Fruit fly (Drosophila melanogaster) whole organism, embryonic: ENCODE results near the gene CG32391.

ENCODE experiments used
- Blimp-1 ChIP-seq: fragments of 200-800 bp; sonication (Bioruptor generic); optimal IDR thresholded peaks from 3 replicates; lab custom pipeline; 2018; ENCODE audit warnings: missing biosample characterization, missing genetic modification characterization, mild to moderate bottlenecking, moderate library complexity, missing genetic modification reagents
- CG10147 ChIP-seq: fragments of 200-800 bp; sonication (Bioruptor generic); optimal IDR thresholded peaks from 2 replicates; lab custom pipeline; 2019; ENCODE audit warnings: missing biosample characterization, mild to moderate bottlenecking, missing genetic modification characterization, moderate library complexity
- CG10209 ChIP-seq: fragments of 200-800 bp; sonication (Bioruptor generic); optimal IDR thresholded peaks from 3 replicates; lab custom pipeline; 2017; ENCODE audit warnings: missing biosample characterization, mild to moderate bottlenecking, missing genetic modification characterization, missing genetic modification reagents
- CG11504 ChIP-seq: fragments of 200-800 bp; sonication (Bioruptor generic); optimal IDR thresholded peaks from 3 replicates; lab custom pipeline; 2019; ENCODE audit warnings: missing biosample characterization, mild to moderate bottlenecking, missing genetic modification characterization, moderate library complexity
- CG11695 ChIP-seq: fragments of 200-800 bp; sonication (Bioruptor generic); IDR thresholded peaks from 3 replicates; pipeline ENCODE4 v1.3.6; 2022; ENCODE audit warnings: missing biosample characterization, missing genetic modification characterization
- CG14441 ChIP-seq: fragments of 200-800 bp; sonication (Bioruptor generic); IDR thresholded peaks from 2 replicates; pipeline ENCODE4 v1.3.6; 2022; ENCODE audit warnings: missing biosample characterization, missing genetic modification characterization
- CG17359 ChIP-seq: fragments of 200-800 bp; sonication (Bioruptor generic); optimal IDR thresholded peaks from 3 replicates; lab custom pipeline; 2018; ENCODE audit warnings: missing biosample characterization, mild to moderate bottlenecking, missing genetic modification characterization, moderate library complexity
- CG2678 ChIP-seq: fragments of 200-800 bp; sonication (Bioruptor generic); optimal IDR thresholded peaks from 3 replicates; lab custom pipeline; 2019; ENCODE audit warnings: missing biosample characterization, mild to moderate bottlenecking, missing genetic modification characterization, moderate library complexity
- CG2712 ChIP-seq: fragments of 200-800 bp; optimal IDR thresholded peaks from 3 replicates; lab custom pipeline; 2019; ENCODE audit warnings: missing biosample characterization, mild to moderate bottlenecking, missing genetic modification characterization, moderate library complexity
- CG31441 ChIP-seq: fragments of 200-800 bp; sonication (Bioruptor generic); IDR thresholded peaks from 2 replicates; pipeline ENCODE4 v1.3.6; 2022; ENCODE audit warnings: missing biosample characterization, missing genetic modification characterization
- CG32532 ChIP-seq: fragments of 200-800 bp; sonication (Bioruptor generic); IDR thresholded peaks from 2 replicates; pipeline ENCODE4 v1.3.6; 2022; ENCODE audit warnings: missing biosample characterization, missing genetic modification characterization
- CG32772 ChIP-seq: fragments of 200-800 bp; sonication (Bioruptor generic); IDR thresholded peaks from 2 replicates; pipeline ENCODE4 v1.3.6; 2022; ENCODE audit warnings: missing biosample characterization, missing genetic modification characterization
- CG33213 ChIP-seq: fragments of 200-800 bp; sonication (Bioruptor generic); optimal IDR thresholded peaks from 3 replicates; lab custom pipeline; 2016; ENCODE audit warnings: missing biosample characterization, missing genetic modification characterization
- CG3407 ChIP-seq: fragments of 200-800 bp; sonication (Bioruptor generic); optimal IDR thresholded peaks from 2 replicates; lab custom pipeline; 2018; ENCODE audit warnings: missing biosample characterization, mild to moderate bottlenecking, missing genetic modification characterization
- CG42726 ChIP-seq: fragments of 200-800 bp; sonication (Bioruptor generic); IDR thresholded peaks from 2 replicates; pipeline ENCODE4 v1.3.6; 2022; ENCODE audit warnings: missing biosample characterization, missing genetic modification characterization; ENCODE audit not compliant: partially characterized antibody
- CG6175 ChIP-seq: fragments of 200-800 bp; sonication (Bioruptor generic); IDR thresholded peaks from 3 replicates; pipeline ENCODE4 v1.3.6; 2022; ENCODE audit warnings: missing biosample characterization, missing genetic modification characterization
- CG6689 ChIP-seq: fragments of 200-800 bp; sonication (Bioruptor generic); IDR thresholded peaks from 2 replicates; pipeline ENCODE4 v1.3.6; 2022; ENCODE audit warnings: missing biosample characterization, missing genetic modification characterization
- CG7372 ChIP-seq: fragments of 200-800 bp; sonication (Bioruptor generic); IDR thresholded peaks from 2 replicates; pipeline ENCODE4 v1.3.6; 2022; ENCODE audit warnings: missing biosample characterization, missing genetic modification characterization
- CG9797 ChIP-seq: fragments of 200-800 bp; sonication (Bioruptor generic); optimal IDR thresholded peaks from 3 replicates; lab custom pipeline; 2018; ENCODE audit warnings: missing biosample characterization, mild to moderate bottlenecking, missing genetic modification characterization
- CG9876 ChIP-seq: fragments of 200-800 bp; sonication (Bioruptor generic); optimal IDR thresholded peaks from 2 replicates; lab custom pipeline; 2016; ENCODE audit warnings: missing biosample characterization, missing genetic modification characterization
- Chrac-16 ChIP-seq: fragments of 200-800 bp; sonication (Bioruptor generic); optimal IDR thresholded peaks from 3 replicates; lab custom pipeline; 2016; ENCODE audit warnings: missing biosample characterization, missing genetic modification characterization
- E2f1 ChIP-seq: fragments of 200-800 bp; sonication (Bioruptor generic); IDR thresholded peaks from 2 replicates; pipeline ENCODE4 v1.3.6; 2022; ENCODE audit warnings: missing biosample characterization, missing genetic modification characterization
- Ets65A ChIP-seq: fragments of 200-800 bp; sonication (Bioruptor generic); peaks from one replicate; lab custom pipeline; 2016; ENCODE audit warnings: missing biosample characterization, missing genetic modification characterization
- Hr51 ChIP-seq, 2 experiments: fragments of 200-800 bp; sonication (Bioruptor generic); optimal IDR thresholded peaks; 2 replicates in 1 of 2; 3 replicates in 1 of 2; lab custom pipeline; 2016 to 2018; ENCODE audit warnings: missing biosample characterization in 2 of 2, missing genetic modification characterization in 2 of 2, mild to moderate bottlenecking in 1 of 2, moderate library complexity in 1 of 2
- Mrtf ChIP-seq: fragments of 200-800 bp; sonication (Bioruptor generic); IDR thresholded peaks from 3 replicates; pipeline ENCODE4 v1.3.6; 2022; ENCODE audit warnings: missing biosample characterization, missing genetic modification characterization
- Oaz ChIP-seq: fragments of 200-800 bp; sonication (Bioruptor generic); IDR thresholded peaks from 2 replicates; pipeline ENCODE4 v1.3.6; 2022; ENCODE audit warnings: missing biosample characterization, missing genetic modification characterization
- Ptx1 ChIP-seq: fragments of 200-800 bp; sonication (Bioruptor generic); IDR thresholded peaks from 2 replicates; pipeline ENCODE4 v1.3.6; 2022; ENCODE audit warnings: missing biosample characterization, missing genetic modification characterization
- Sox100B ChIP-seq: fragments of 200-800 bp; sonication (Bioruptor generic); optimal IDR thresholded peaks from 3 replicates; lab custom pipeline; 2018; ENCODE audit warnings: missing biosample characterization, mild to moderate bottlenecking, missing genetic modification characterization
- Sox102F ChIP-seq: fragments of 200-800 bp; sonication (Bioruptor generic); optimal IDR thresholded peaks from 2 replicates; lab custom pipeline; 2018; ENCODE audit warnings: missing biosample characterization, mild to moderate bottlenecking, missing genetic modification characterization, moderate library complexity
- ac ChIP-seq: fragments of 200-800 bp; sonication (Bioruptor generic); optimal IDR thresholded peaks from 3 replicates; lab custom pipeline; 2017; ENCODE audit warnings: missing biosample characterization, mild to moderate bottlenecking, missing genetic modification characterization
- al ChIP-seq: fragments of 200-800 bp; sonication (Bioruptor generic); IDR thresholded peaks from 2 replicates; pipeline ENCODE4 v1.3.6; 2022; ENCODE audit warnings: missing biosample characterization, missing genetic modification characterization
- danr ChIP-seq: fragments of 200-800 bp; sonication (Bioruptor generic); IDR thresholded peaks from 2 replicates; pipeline ENCODE4 v1.3.6; 2022; ENCODE audit warnings: missing biosample characterization, missing genetic modification characterization
- dysf ChIP-seq: fragments of 200-800 bp; sonication (Bioruptor generic); IDR thresholded peaks from 3 replicates; pipeline ENCODE4 v1.3.6; 2022; ENCODE audit warnings: missing biosample characterization, missing genetic modification characterization
- en ChIP-seq: fragments of 200-800 bp; sonication (Bioruptor generic); optimal IDR thresholded peaks from 2 replicates; lab custom pipeline; 2016; ENCODE audit warnings: missing biosample characterization, missing genetic modification characterization
- hkb ChIP-seq, 2 experiments: fragments of 200-800 bp in 1 of 2; fragments of >200 bp in 1 of 2; sonication (Bioruptor generic) in 1 of 2; IDR thresholded peaks in 1 of 2; optimal IDR thresholded peaks in 1 of 2; 2 replicates each; pipeline versions ENCODE4 v1.3.6 to Lab custom; 2017 to 2022; ENCODE audit warnings: missing biosample characterization in 1 of 2, missing genetic modification characterization in 1 of 2
- ken ChIP-seq: fragments of 200-800 bp; sonication (Bioruptor generic); IDR thresholded peaks from 3 replicates; pipeline ENCODE4 v1.3.6; 2022; ENCODE audit warnings: missing biosample characterization, missing genetic modification characterization
- klu ChIP-seq: fragments of 200-800 bp; sonication (Bioruptor generic); IDR thresholded peaks from 2 replicates; pipeline ENCODE4 v1.3.6; 2022; ENCODE audit warnings: missing biosample characterization, missing genetic modification characterization
- phol ChIP-seq: fragments of 200-800 bp; sonication (Bioruptor generic); optimal IDR thresholded peaks from 3 replicates; lab custom pipeline; 2018; ENCODE audit warnings: missing biosample characterization, mild to moderate bottlenecking, missing genetic modification characterization, moderate library complexity
- ranshi ChIP-seq: fragments of 200-800 bp; sonication (Bioruptor generic); IDR thresholded peaks from 2 replicates; pipeline ENCODE4 v1.3.6; 2022; ENCODE audit warnings: missing biosample characterization, missing genetic modification characterization
- sens ChIP-seq: fragments of 200-800 bp; sonication (Bioruptor generic); peaks from one replicate; lab custom pipeline; 2016; ENCODE audit warnings: missing biosample characterization, missing genetic modification characterization
- sisA ChIP-seq: fragments of 200-800 bp; sonication (Bioruptor generic); IDR thresholded peaks from 2 replicates; pipeline ENCODE4 v1.3.6; 2022; ENCODE audit warnings: missing biosample characterization, missing genetic modification characterization
- slp2 ChIP-seq: fragments of 200-800 bp; sonication (Bioruptor generic); optimal IDR thresholded peaks from 2 replicates; lab custom pipeline; 2016; ENCODE audit warnings: missing biosample characterization, missing genetic modification characterization
- sr ChIP-seq: fragments of 200-800 bp; sonication (Bioruptor generic); IDR thresholded peaks from 3 replicates; pipeline ENCODE4 v1.3.6; 2022; ENCODE audit warnings: missing biosample characterization, missing genetic modification characterization
- stc ChIP-seq: fragments of 200-800 bp; sonication (Bioruptor generic); IDR thresholded peaks from 2 replicates; pipeline ENCODE4 v1.3.6; 2022; ENCODE audit warnings: missing biosample characterization, missing genetic modification characterization
- ttk ChIP-seq: fragments of 200-800 bp; sonication (Bioruptor generic); IDR thresholded peaks from 2 replicates; pipeline ENCODE4 v2.1.2; 2022; ENCODE audit warnings: missing biosample characterization, missing genetic modification characterization
- zfh1 ChIP-seq: fragments of 200-800 bp; sonication (Bioruptor generic); IDR thresholded peaks from 3 replicates; pipeline ENCODE4 v1.3.6; 2022; ENCODE audit warnings: missing biosample characterization, missing genetic modification characterization

Gene CG32391

dm6 chr3L:7090764-7091163 lies 21.8 kb upstream of the CG32391 start (continued):
- peak; percentile 35 for TF ChIP-seq en (GFP tag; lab: Kevin White, UChicago)
- no peak for TF ChIP-seq CG3407
- peak; percentile 62 for TF ChIP-seq CG33213 (GFP tag; lab: Kevin White, UChicago)
- peak; percentile 32 for TF ChIP-seq CG10209 (GFP tag; lab: Kevin White, UChicago)
- TF ChIP-seq CG9797 (GFP tag; lab: Kevin White, UChicago) = no peak
- TF ChIP-seq CG31441 (GFP tag; lab: Robert Waterston, UW) = peak; percentile 81
- peak; percentile 39; the same call in 1 of the 3 replicates for TF ChIP-seq ken (GFP tag; lab: Robert Waterston, UW)
- peak; percentile 62 for TF ChIP-seq CG10147 (GFP tag; lab: Kevin White, UChicago)
- TF ChIP-seq Chrac-16 (GFP tag; lab: Kevin White, UChicago) = peak; percentile 25

DNA sequence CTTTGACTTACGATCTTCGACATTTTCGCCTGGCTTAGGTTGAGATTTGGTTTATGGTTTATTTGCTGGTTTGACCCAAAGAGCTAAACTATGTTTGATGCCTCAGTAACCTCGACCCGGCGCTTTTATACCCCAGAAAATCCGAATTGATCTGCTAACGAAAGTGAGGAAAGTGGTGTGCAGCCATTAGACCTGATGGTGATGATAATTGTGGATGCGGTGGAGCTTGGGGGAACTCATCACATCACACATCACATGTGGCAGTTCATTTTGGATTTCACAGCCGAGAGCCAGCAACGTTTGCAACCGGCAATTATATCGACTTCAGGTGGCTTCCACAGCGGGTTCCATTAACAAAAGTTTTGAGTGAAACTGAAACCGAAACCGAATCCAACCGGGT lies 19.7 kb upstream of the CG32391 start, which contains the start of gene Cpr65Eb:
Gene Cpr65Eb (minus strand): TSS at position 101 of the 400 bp plus-strand sequence.
- TF ChIP-seq CG7372 (no peak), slp2 (no peak), Oaz (GFP tag; lab: Robert Waterston, UW) (0 out of 2 replicates have a peak, but pooled peaks have one; percentile 11), CG42726 (GFP tag; lab: Robert Waterston, UW) (no peak), Ets65A (peak; percentile 5), Blimp-1 (GFP tag; lab: Kevin White, UChicago) (peak; percentile 30)
- TF ChIP-seq, all 482 proteins: peak for 3

dm6 chr3L:7087347-7087746 lies 18.3 kb upstream of the CG32391 start:
- TF ChIP-seq Ets65A (peak; percentile 80), CG14441 (peak; percentile 54), stc (GFP tag; lab: Robert Waterston, UW) (no peak), hkb (optimal IDR thresholded peaks at IDR 0.05; lab: Kevin White, UChicago) (no peak), hkb (GFP tag; IDR thresholded peaks at IDR 0.05; lab: Robert Waterston, UW) (peak; percentile 39; the same call in 1 of the 2 replicates), ac (no peak), danr (GFP tag; lab: Robert Waterston, UW) (no peak), CG11504 (tag; lab: Kevin White, UChicago) (peak; percentile 39), al (no peak), CG2678 (tag; lab: Kevin White, UChicago) (peak; percentile 21), CG6689 (GFP tag; lab: Robert Waterston, UW) (0 out of 2 replicates have a peak, but pooled peaks have one; percentile 32), Mrtf (0 out of 3 replicates have a peak, but pooled peaks have one; percentile 25), zfh1 (GFP tag; lab: Robert Waterston, UW) (0 out of 3 replicates have a peak, but pooled peaks have one; percentile 29), CG7372 (0 out of 2 replicates have a peak, but pooled peaks have one; percentile 37), CG32532 (GFP tag; lab: Robert Waterston, UW) (0 out of 2 replicates have a peak, but pooled peaks have one; percentile 6), sisA (peak; percentile 35; the same call in 1 of the 2 replicates), CG6175 (GFP tag; lab: Robert Waterston, UW) (no peak), sr (GFP tag; lab: Robert Waterston, UW) (peak; percentile 38; the same call in 1 of the 3 replicates), CG17359 (peak; percentile 49), Sox102F (GFP tag; lab: Kevin White, UChicago) (peak; percentile 21), ranshi (GFP tag; lab: Robert Waterston, UW) (no peak), sens (GFP tag; lab: Kevin White, UChicago) (peak; percentile 4), Sox100B (GFP tag; lab: Kevin White, UChicago) (peak; percentile 25), Ptx1 (peak; percentile 62), CG11695 (GFP tag; lab: Robert Waterston, UW) (0 out of 3 replicates have a peak, but pooled peaks have one; percentile 36), klu (GFP tag; lab: Robert Waterston, UW) (no peak), ttk (GFP tag; lab: Robert Waterston, UW) (0 out of 2 replicates have a peak, but pooled peaks have one; percentile 33), E2f1 (0 out of 2 replicates have a peak, but pooled peaks have one; percentile 13), phol (tag; lab: Kevin White, UChicago) (peak; percentile 33), Blimp-1 (GFP tag; lab: Kevin White, UChicago) (peak; percentile 6), CG2712 (tag; lab: Kevin White, UChicago) (peak; percentile 18), dysf (peak; percentile 62; the same call in 2 of the 3 replicates), CG32772 (GFP tag; lab: Robert Waterston, UW) (0 out of 2 replicates have a peak, but pooled peaks have one; percentile 24), Hr51 (GFP tag; optimal IDR thresholded peaks at IDR 0.05; lab: Kevin White, UChicago) (peak in 1 of 2 experiments; percentile 21), CG9876 (GFP tag; lab: Kevin White, UChicago) (no peak)
